Worm (Caenorhabditis elegans): ENCODE measurements around the gene mrpl-46.

DNA sequence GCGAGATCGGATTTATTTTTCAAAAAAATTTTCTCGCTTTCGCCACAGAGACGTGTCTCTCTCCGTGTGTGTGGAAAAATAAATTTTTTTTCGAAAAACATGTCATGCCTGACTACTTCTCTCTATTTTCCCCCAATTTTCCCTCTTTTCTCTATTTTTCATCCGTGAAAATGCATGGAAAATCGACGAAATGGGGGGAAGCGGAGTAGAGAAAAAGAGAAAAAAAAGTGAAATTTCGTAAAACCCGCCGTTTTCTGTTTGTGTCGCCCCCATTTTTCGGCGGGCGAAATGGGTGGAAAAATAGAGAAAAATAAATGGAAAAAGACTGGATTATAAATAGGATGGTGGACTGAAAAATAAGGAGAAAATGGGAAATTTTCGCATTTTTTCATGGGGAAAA is 32.9 kb downstream of the mrpl-46 start:
- TF ChIP-seq dao-5 (tag; optimal IDR thresholded peaks at IDR 0.05) (no peak), him-1 (tag; optimal IDR thresholded peaks at IDR 0.05) (no peak)

All from whole organism, L4/young adult.